Fruit fly (Drosophila melanogaster): ENCODE results near the gene CG7742.

CG7742 gene

dm6 chr2L:5237899-5238566 lies 23.2 kb upstream of the CG7742 start (continued):
- TF ChIP-seq CG11902 (GFP tag; optimal IDR thresholded peaks at IDR 0.05): no peak
- TF ChIP-seq vri (GFP tag; optimal IDR thresholded peaks at IDR 0.05): no peak
- TF ChIP-seq lz (GFP tag; optimal IDR thresholded peaks at IDR 0.05): peak; percentile 2
- peak; percentile 31 for TF ChIP-seq fd59A (GFP tag; optimal IDR thresholded peaks at IDR 0.05)
- TF ChIP-seq dsx (GFP tag; optimal IDR thresholded peaks at IDR 0.05; ENCODE audit: poor library complexity, severe bottlenecking): peak; percentile 42
- no peak for TF ChIP-seq Lpt (GFP tag; optimal IDR thresholded peaks at IDR 0.05)
- no peak for TF ChIP-seq CG31627 (GFP tag; optimal IDR thresholded peaks at IDR 0.05)
- peak; percentile 26; the same call in 1 of the 2 replicates for TF ChIP-seq CG15336 (GFP tag; IDR thresholded peaks at IDR 0.05)
- no peak for TF ChIP-seq Gug (GFP tag; IDR thresholded peaks at IDR 0.05)
- no peak for TF ChIP-seq CG6163 (GFP tag; IDR thresholded peaks at IDR 0.05)
- TF ChIP-seq Eip78C (GFP tag): peak; percentile 59
- TF ChIP-seq CG6808 (GFP tag; optimal IDR thresholded peaks at IDR 0.05): peak; percentile 20
- TF ChIP-seq CG6854 (GFP tag; optimal IDR thresholded peaks at IDR 0.05): no peak
- TF ChIP-seq CG10669 (GFP tag; optimal IDR thresholded peaks at IDR 0.05): peak; percentile 23
- TF ChIP-seq Smox (GFP tag; optimal IDR thresholded peaks at IDR 0.05): peak; percentile 29
- TF ChIP-seq acj6 (GFP tag; optimal IDR thresholded peaks at IDR 0.05): peak; percentile 11
- no peak for TF ChIP-seq Hr38 (GFP tag; optimal IDR thresholded peaks at IDR 0.05)
- no peak for TF ChIP-seq Hr4 (GFP tag; optimal IDR thresholded peaks at IDR 0.05)
- peak; percentile 22 for TF ChIP-seq OdsH (GFP tag; optimal IDR thresholded peaks at IDR 0.05)
- TF ChIP-seq CG8632 (GFP tag; optimal IDR thresholded peaks at IDR 0.05): no peak
- TF ChIP-seq CG34406 (GFP tag; optimal IDR thresholded peaks at IDR 0.05): peak; percentile 4
- no peak for TF ChIP-seq Sox102F (GFP tag; optimal IDR thresholded peaks at IDR 0.05)
- TF ChIP-seq dac (GFP tag; optimal IDR thresholded peaks at IDR 0.05): no peak
- peak in 1 of 2 experiments; percentile 5 for TF ChIP-seq salr (GFP tag; optimal IDR thresholded peaks at IDR 0.05)
- TF ChIP-seq svp (GFP tag): peak; percentile 96
- no peak for TF ChIP-seq CG1621 (tag; optimal IDR thresholded peaks at IDR 0.05)
- peak; percentile 30 for TF ChIP-seq Met (GFP tag; optimal IDR thresholded peaks at IDR 0.05)
- no peak for TF ChIP-seq eg (GFP tag; IDR thresholded peaks at IDR 0.05)
- no peak for TF ChIP-seq Sox14 (GFP tag; optimal IDR thresholded peaks at IDR 0.05)

DNA sequence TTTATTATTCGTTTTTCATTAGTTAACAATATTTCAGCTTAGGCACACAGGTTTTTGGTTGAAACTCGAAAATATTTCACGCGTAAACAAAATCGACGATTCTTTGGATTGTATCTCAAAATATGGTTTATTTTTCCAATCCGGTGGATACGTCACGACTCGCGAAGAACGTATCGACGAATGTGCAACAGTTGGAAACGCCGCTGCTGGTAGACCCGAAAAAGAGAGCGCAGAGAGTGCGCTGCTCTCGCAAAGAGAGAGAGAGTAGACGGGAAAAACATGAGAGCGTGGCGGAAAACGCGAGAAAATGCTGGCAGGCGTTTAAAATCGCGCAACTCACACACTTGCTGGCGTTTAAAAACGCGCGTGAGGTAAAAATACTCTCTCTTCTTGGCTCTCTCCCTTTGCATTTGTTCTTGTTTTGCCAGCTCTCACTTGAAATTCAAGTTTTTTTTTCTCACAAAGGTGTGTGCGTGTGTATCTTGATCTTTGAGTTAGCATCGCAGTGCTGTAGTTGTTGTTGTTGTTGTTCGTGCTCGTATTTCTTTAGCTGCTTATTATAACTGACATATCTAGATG lies 22.4 kb upstream of the CG7742 start:
- TF ChIP-seq salr (GFP tag; optimal IDR thresholded peaks at IDR 0.05) (peak in 1 of 2 experiments; percentile 29), CG15336 (GFP tag; IDR thresholded peaks at IDR 0.05) (peak; percentile 65; the same call in 1 of the 2 replicates), spab (GFP tag; optimal IDR thresholded peaks at IDR 0.05) (no peak), CG16779 (tag; optimal IDR thresholded peaks at IDR 0.05) (peak; percentile 50), CG4318 (GFP tag; optimal IDR thresholded peaks at IDR 0.05) (no peak), topi (GFP tag; optimal IDR thresholded peaks at IDR 0.05) (peak; percentile 39), CG6276 (GFP tag; optimal IDR thresholded peaks at IDR 0.05) (peak; percentile 7), CG8319 (GFP tag; optimal IDR thresholded peaks at IDR 0.05) (peak; percentile 12), fd59A (GFP tag; optimal IDR thresholded peaks at IDR 0.05) (no peak), esn (GFP tag; optimal IDR thresholded peaks at IDR 0.05) (peak; percentile 51), CG3919 (GFP tag; optimal IDR thresholded peaks at IDR 0.05) (peak; percentile 34), Smox (GFP tag; optimal IDR thresholded peaks at IDR 0.05) (no peak), eg (GFP tag; IDR thresholded peaks at IDR 0.05) (peak; percentile 72; the same call in 2 of the 3 replicates), Eip75B (GFP tag; optimal IDR thresholded peaks at IDR 0.05) (peak; percentile 39), CG6854 (GFP tag; optimal IDR thresholded peaks at IDR 0.05) (peak; percentile 74), acj6 (GFP tag; optimal IDR thresholded peaks at IDR 0.05) (no peak), CG32006 (GFP tag; optimal IDR thresholded peaks at IDR 0.05) (no peak), svp (GFP tag) (peak; percentile 52), Gug (GFP tag; IDR thresholded peaks at IDR 0.05) (no peak), dsx (GFP tag; optimal IDR thresholded peaks at IDR 0.05; ENCODE audit: poor library complexity, severe bottlenecking) (peak; percentile 29), CG9139 (GFP tag; optimal IDR thresholded peaks at IDR 0.05) (peak; percentile 30), CG8119 (GFP tag; IDR thresholded peaks at IDR 0.05) (peak; percentile 54; the same call in 2 of the 3 replicates), fd85E (GFP tag; optimal IDR thresholded peaks at IDR 0.05) (peak; percentile 36), Met (GFP tag; optimal IDR thresholded peaks at IDR 0.05) (peak; percentile 30), fkh (GFP tag; optimal IDR thresholded peaks at IDR 0.05) (peak; percentile 8), Sox14 (GFP tag; optimal IDR thresholded peaks at IDR 0.05) (no peak), CG10669 (GFP tag; optimal IDR thresholded peaks at IDR 0.05) (peak; percentile 6), net (GFP tag; optimal IDR thresholded peaks at IDR 0.05) (peak; percentile 6), Sox102F (GFP tag; optimal IDR thresholded peaks at IDR 0.05) (peak; percentile 77), ss (GFP tag; optimal IDR thresholded peaks at IDR 0.05) (peak; percentile 64 to 95), CG6163 (GFP tag; IDR thresholded peaks at IDR 0.05) (peak; percentile 30; the same call in 1 of the 3 replicates), CG6808 (GFP tag; optimal IDR thresholded peaks at IDR 0.05) (peak; percentile 39), CG7368 (GFP tag; optimal IDR thresholded peaks at IDR 0.05) (peak; percentile 28), CG8632 (GFP tag; optimal IDR thresholded peaks at IDR 0.05) (peak; percentile 14)

Measured in whole organism, prepupa.